Worm (Caenorhabditis elegans) whole organism, midembryonic: ENCODE results near the gene W05E10.5.
A peak's percentile ranks its signal among the peaks of the same experiment; 100 is the strongest.

Source experiments
- T22C8.4 ChIP-seq: fragments of 200-800 bp; sonication (Bioruptor generic); IDR thresholded peaks from 2 replicates; pipeline ENCODE4 v1.3.6; 2022; ENCODE audit warnings: missing genetic modification characterization, missing compliant biosample characterization
- cog-1 ChIP-seq: sonication (generic microtip); optimal IDR thresholded peaks from 2 replicates; lab custom pipeline; 2016; ENCODE audit warnings: missing genetic modification characterization, missing compliant biosample characterization
- flt-1 ChIP-seq: fragments of 200-800 bp; sonication (Bioruptor generic); IDR thresholded peaks from 2 replicates; pipeline ENCODE4 v1.3.6; 2022; ENCODE audit warnings: missing genetic modification characterization, missing compliant biosample characterization
- klf-2 ChIP-seq: fragments of 200-800 bp; sonication (Bioruptor generic); conservative IDR thresholded peaks from 2 replicates; pipeline ENCODE4 v1.3.6; 2022; ENCODE audit warnings: missing genetic modification reagents, missing genetic modification characterization, missing compliant biosample characterization
- med-1 ChIP-seq: sonication (generic microtip); optimal IDR thresholded peaks from 2 replicates; lab custom pipeline; 2017; ENCODE audit warnings: missing genetic modification characterization, mild to moderate bottlenecking, missing compliant biosample characterization, antibody characterized with exemption, missing genetic modification reagents; ENCODE audit not compliant: insufficient read depth
- ref-1 ChIP-seq: fragments of 200-800 bp; sonication (Bioruptor generic); conservative IDR thresholded peaks from 2 replicates; pipeline ENCODE4 v1.3.6; 2022; ENCODE audit warnings: missing genetic modification reagents, missing genetic modification characterization, missing compliant biosample characterization
- tab-1 ChIP-seq: fragments of 200-800 bp; sonication (Bioruptor generic); IDR thresholded peaks from 2 replicates; pipeline ENCODE4 v1.3.6; 2022; ENCODE audit warnings: missing genetic modification characterization, missing compliant biosample characterization
- ztf-23 ChIP-seq: fragments of 200-800 bp; sonication (Bioruptor generic); IDR thresholded peaks from 2 replicates; pipeline ENCODE4 v1.3.6; 2022; ENCODE audit warnings: missing genetic modification reagents, missing genetic modification characterization, missing compliant biosample characterization
- ztf-29 ChIP-seq: fragments of 200-800 bp; sonication (Bioruptor generic); IDR thresholded peaks from 2 replicates; pipeline ENCODE4 v1.3.6; 2022; ENCODE audit warnings: missing genetic modification reagents, missing genetic modification characterization, missing compliant biosample characterization

Gene W05E10.5

ce11 chrV:11645244-11645643 lies 50.3 kb downstream of the W05E10.5 start, which contains the start of gene skp-1:
skp-1 (plus strand) TSS chrV:11645481.
- TF ChIP-seq tab-1 (GFP tag; lab: Robert Waterston, UW) (no peak), med-1 (GFP tag; lab: Kevin White, UChicago) (no peak), ztf-23 (GFP tag; lab: Robert Waterston, UW) (no peak), T22C8.4 (GFP tag; lab: Robert Waterston, UW) (no peak), cog-1 (tag; lab: Kevin White, UChicago) (no peak), ztf-29 (GFP tag; lab: Robert Waterston, UW) (no peak), ref-1 (GFP tag; lab: Robert Waterston, UW) (no peak), klf-2 (no peak), flt-1 (no peak)

ce11 chrV:11644166-11644565 lies 51.3 kb downstream of the W05E10.5 start, which contains the start of gene bir-1:
bir-1 (plus strand) TSS chrV:11644477.
- peak; percentile 76 for TF ChIP-seq T22C8.4 (GFP tag; lab: Robert Waterston, UW)
- TF ChIP-seq cog-1 (tag; lab: Kevin White, UChicago) = peak; percentile 11
- TF ChIP-seq ztf-23 (GFP tag; lab: Robert Waterston, UW) = peak; percentile 69; the same call in 1 of the 2 replicates
- TF ChIP-seq ztf-29 (GFP tag; lab: Robert Waterston, UW) = no peak
- peak; percentile 57; the same call in 1 of the 2 replicates for TF ChIP-seq ref-1 (GFP tag; lab: Robert Waterston, UW)
- TF ChIP-seq med-1 (GFP tag; lab: Kevin White, UChicago) = no peak
